Worm (Caenorhabditis elegans) whole organism, late embryonic: ENCODE results near the gene abu-1.

Experiments used
- fkh-10 ChIP-seq: fragments of 150-350 bp; optimal IDR thresholded peaks from 2 replicates; lab custom pipeline; 2014; ENCODE audit warnings: missing biosample characterization, missing genetic modification reagents, missing genetic modification characterization
- hlh-30 ChIP-seq: sonication (generic microtip); optimal IDR thresholded peaks from 2 replicates; lab custom pipeline; 2017; ENCODE audit warnings: antibody characterized with exemption, missing genetic modification characterization, missing compliant biosample characterization; ENCODE audit not compliant: insufficient read depth
- sox-4 ChIP-seq: sonication (generic microtip); optimal IDR thresholded peaks from 2 replicates; lab custom pipeline; 2017; ENCODE audit warnings: mild to moderate bottlenecking, missing genetic modification characterization, inconsistent platforms, missing compliant biosample characterization
- unc-3 ChIP-seq, 2 experiments: fragments of 200-800 bp in 1 of 2; sonication (Bioruptor generic) in 1 of 2; sonication (generic microtip) in 1 of 2; conservative IDR thresholded peaks in 1 of 2; optimal IDR thresholded peaks in 1 of 2; 2 replicates each; pipeline versions ENCODE4 v1.3.6 to Lab custom; 2016 to 2022; ENCODE audit warnings: missing compliant biosample characterization in 2 of 2, missing genetic modification characterization in 2 of 2, missing genetic modification reagents in 1 of 2

DNA sequence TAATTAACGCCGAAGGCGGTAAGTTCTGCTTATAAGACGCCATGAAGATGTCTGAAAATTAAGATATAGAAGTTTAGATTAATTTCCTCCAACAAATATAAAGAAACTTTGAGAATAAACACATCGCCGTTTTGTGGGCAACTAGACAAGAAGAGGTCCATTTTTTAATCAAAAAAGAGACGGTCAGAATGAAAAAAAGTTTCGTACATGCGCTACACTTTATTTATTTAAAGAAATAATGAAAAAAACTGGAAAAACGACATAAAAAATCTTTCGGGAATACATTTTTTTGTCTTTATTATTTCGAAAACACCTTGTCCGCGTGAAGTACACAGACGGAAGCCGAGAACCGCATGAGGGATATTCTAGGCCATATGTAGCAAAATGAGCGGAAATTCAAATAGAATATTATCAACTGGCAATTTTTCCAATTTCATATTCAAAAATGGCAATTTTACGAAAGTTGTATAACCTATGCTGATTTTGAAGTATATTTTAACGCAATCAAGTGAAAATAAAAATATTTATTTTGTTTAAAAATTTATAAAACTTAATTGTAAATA is 25.8 kb downstream of the abu-1 start, which contains the start of gene sluh-7:
- TF ChIP-seq sox-4 (tag; lab: Kevin White, UChicago) (no peak), unc-3 (GFP tag; conservative IDR thresholded peaks at IDR 0.05; lab: Robert Waterston, UW) (no peak), unc-3 (tag; optimal IDR thresholded peaks at IDR 0.05; lab: Kevin White, UChicago) (no peak), hlh-30 (tag; lab: Kevin White, UChicago) (no peak), fkh-10 (GFP tag; lab: Kevin White, UChicago) (no peak)
